Worm (Caenorhabditis elegans): Measurements from ENCODE around the gene R12B2.2.

DNA sequence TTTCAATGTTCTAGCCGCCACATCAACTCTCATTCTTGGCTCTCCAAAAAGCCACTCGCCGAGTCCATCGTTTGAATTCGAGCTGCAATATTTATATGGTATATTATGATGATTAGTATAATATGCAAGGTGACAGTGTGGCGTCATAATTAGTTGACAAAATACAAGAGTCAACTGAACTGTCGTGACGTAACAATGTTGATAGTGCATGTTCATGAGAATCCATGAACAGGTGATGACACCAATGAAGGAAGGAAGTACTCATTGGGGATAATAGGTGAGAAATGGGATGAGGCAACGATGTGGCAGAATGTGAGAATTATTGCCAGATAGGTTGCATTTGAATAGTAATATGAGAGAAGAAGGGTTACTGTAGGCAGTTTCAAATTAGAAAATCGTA is 11.8 kb upstream of the R12B2.2 start:
- no peak for TF ChIP-seq daf-19 (GFP tag; conservative IDR thresholded peaks at IDR 0.05)
- TF ChIP-seq snpc-1.2 (GFP tag; IDR thresholded peaks at IDR 0.05) = no peak
- TF ChIP-seq unc-130 (GFP tag; optimal IDR thresholded peaks at IDR 0.05) = no peak
- TF ChIP-seq ama-1 (optimal IDR thresholded peaks at IDR 0.05) = no peak
- TF ChIP-seq nhr-11 (tag; optimal IDR thresholded peaks at IDR 0.05) = no peak
- TF ChIP-seq ztf-11 (tag; optimal IDR thresholded peaks at IDR 0.05) = no peak
- no peak for TF ChIP-seq ces-1 (GFP tag; optimal IDR thresholded peaks at IDR 0.05)
- TF ChIP-seq R02D3.7 (tag; optimal IDR thresholded peaks at IDR 0.05) = no peak

Measured in whole organism, L4 larva.